Fruit fly (Drosophila melanogaster) whole organism, embryonic: ENCODE results near the gene Ppat-Dpck.

Source experiments
- CG10274 ChIP-seq: fragments of 200-800 bp; sonication (Bioruptor generic); optimal IDR thresholded peaks from 3 replicates; lab custom pipeline; 2017; ENCODE audit warnings: missing biosample characterization, mild to moderate bottlenecking, missing genetic modification characterization
- CG10959 ChIP-seq: fragments of 200-800 bp; sonication (Bioruptor generic); IDR thresholded peaks from 2 replicates; pipeline ENCODE4 v1.3.6; 2022; ENCODE audit warnings: missing biosample characterization, missing genetic modification characterization
- CG12744 ChIP-seq: fragments of 200-800 bp; sonication (Bioruptor generic); optimal IDR thresholded peaks from 2 replicates; lab custom pipeline; 2016; ENCODE audit warnings: missing biosample characterization, missing genetic modification characterization
- CG17361 ChIP-seq: fragments of 200-800 bp; sonication (Bioruptor generic); IDR thresholded peaks from 3 replicates; pipeline ENCODE4 v1.3.6; 2022; ENCODE audit warnings: missing biosample characterization, missing genetic modification characterization
- CG1792 ChIP-seq: fragments of 200-800 bp; sonication (Bioruptor generic); optimal IDR thresholded peaks from 2 replicates; lab custom pipeline; 2016; ENCODE audit warnings: missing biosample characterization, missing genetic modification characterization
- CG2202 ChIP-seq: fragments of 200-800 bp; sonication (Bioruptor generic); optimal IDR thresholded peaks from 2 replicates; lab custom pipeline; 2018; ENCODE audit warnings: missing biosample characterization, mild to moderate bottlenecking, missing genetic modification characterization
- CG30020 ChIP-seq: fragments of 200-800 bp; optimal IDR thresholded peaks from 2 replicates; lab custom pipeline; 2019; ENCODE audit warnings: missing biosample characterization, mild to moderate bottlenecking, missing genetic modification characterization, moderate library complexity
- CG30431 ChIP-seq: fragments of 200-800 bp; sonication (Bioruptor generic); optimal IDR thresholded peaks from 2 replicates; lab custom pipeline; 2017; ENCODE audit warnings: missing biosample characterization, missing genetic modification characterization
- CG32767 ChIP-seq: fragments of 200-800 bp; sonication (Bioruptor generic); IDR thresholded peaks from 2 replicates; pipeline ENCODE4 v1.3.6; 2022; ENCODE audit warnings: missing biosample characterization, missing genetic modification characterization
- CG42726 ChIP-seq: fragments of 200-800 bp; sonication (Bioruptor generic); IDR thresholded peaks from 2 replicates; pipeline ENCODE4 v1.3.6; 2022; ENCODE audit warnings: missing biosample characterization, missing genetic modification characterization; ENCODE audit not compliant: partially characterized antibody
- CG4424 ChIP-seq: fragments of 200-800 bp; sonication (Bioruptor generic); optimal IDR thresholded peaks from 3 replicates; lab custom pipeline; 2016; ENCODE audit warnings: missing biosample characterization, missing genetic modification characterization
- CG4854 ChIP-seq: fragments of 200-800 bp; sonication (Bioruptor generic); optimal IDR thresholded peaks from 2 replicates; lab custom pipeline; 2016; ENCODE audit warnings: missing biosample characterization, missing genetic modification characterization, inconsistent platforms
- CG6175 ChIP-seq: fragments of 200-800 bp; sonication (Bioruptor generic); IDR thresholded peaks from 3 replicates; pipeline ENCODE4 v1.3.6; 2022; ENCODE audit warnings: missing biosample characterization, missing genetic modification characterization
- CG6654 ChIP-seq: fragments of 200-800 bp; sonication (Bioruptor generic); optimal IDR thresholded peaks from 2 replicates; lab custom pipeline; 2017; ENCODE audit warnings: missing biosample characterization, mild to moderate bottlenecking, missing genetic modification characterization
- CG6689 ChIP-seq: fragments of 200-800 bp; sonication (Bioruptor generic); IDR thresholded peaks from 2 replicates; pipeline ENCODE4 v1.3.6; 2022; ENCODE audit warnings: missing biosample characterization, missing genetic modification characterization
- CG6813 ChIP-seq: fragments of 200-800 bp; sonication (Bioruptor generic); optimal IDR thresholded peaks from 2 replicates; lab custom pipeline; 2017; ENCODE audit warnings: missing biosample characterization, missing genetic modification characterization, mild to moderate bottlenecking, moderate library complexity, missing genetic modification reagents
- CG7357 ChIP-seq: fragments of 200-800 bp; sonication (Bioruptor generic); IDR thresholded peaks from 3 replicates; pipeline ENCODE4 v1.3.6; 2022; ENCODE audit warnings: missing biosample characterization, missing genetic modification characterization
- CG7556 ChIP-seq: fragments of 200-800 bp; sonication (Bioruptor generic); optimal IDR thresholded peaks from 2 replicates; lab custom pipeline; 2017; ENCODE audit warnings: missing biosample characterization, mild to moderate bottlenecking, missing genetic modification characterization
- CG8281 ChIP-seq: fragments of 200-800 bp; sonication (Bioruptor generic); optimal IDR thresholded peaks from 2 replicates; lab custom pipeline; 2018; ENCODE audit warnings: missing biosample characterization, mild to moderate bottlenecking, missing genetic modification characterization, moderate library complexity
- Chrac-16 ChIP-seq: fragments of 200-800 bp; sonication (Bioruptor generic); optimal IDR thresholded peaks from 3 replicates; lab custom pipeline; 2016; ENCODE audit warnings: missing biosample characterization, missing genetic modification characterization
- CkIIα-i1 ChIP-seq: fragments of 200-800 bp; sonication (Bioruptor generic); IDR thresholded peaks from 2 replicates; pipeline ENCODE4 v1.3.6; 2022; ENCODE audit warnings: missing biosample characterization, missing genetic modification characterization
- Drgx ChIP-seq: fragments of 200-800 bp; sonication (Bioruptor generic); IDR thresholded peaks from 2 replicates; pipeline ENCODE4 v1.3.6; 2022; ENCODE audit warnings: missing biosample characterization, missing genetic modification characterization
- HHEX ChIP-seq: fragments of 200-800 bp; sonication (Bioruptor generic); optimal IDR thresholded peaks from 3 replicates; lab custom pipeline; 2017; ENCODE audit warnings: missing biosample characterization, mild to moderate bottlenecking, missing genetic modification characterization, missing genetic modification reagents
- HmgD ChIP-seq: fragments of 200-800 bp; sonication (Bioruptor generic); optimal IDR thresholded peaks from 3 replicates; lab custom pipeline; 2016; ENCODE audit warnings: missing biosample characterization, missing genetic modification characterization
- Hmr ChIP-seq: fragments of 200-800 bp; sonication (Bioruptor generic); optimal IDR thresholded peaks from 3 replicates; lab custom pipeline; 2017; ENCODE audit warnings: mild to moderate bottlenecking, missing biosample characterization, missing genetic modification reagents, missing genetic modification characterization
- Lim3 ChIP-seq: fragments of 200-800 bp; sonication (Bioruptor generic); IDR thresholded peaks from 2 replicates; pipeline ENCODE4 v1.3.6; 2022; ENCODE audit warnings: missing biosample characterization, missing genetic modification characterization
- Mes4 ChIP-seq: fragments of 200-800 bp; sonication (Bioruptor generic); optimal IDR thresholded peaks from 2 replicates; lab custom pipeline; 2016; ENCODE audit warnings: missing biosample characterization, missing genetic modification characterization
- NK7.1 ChIP-seq: fragments of 200-800 bp; sonication (Bioruptor generic); optimal IDR thresholded peaks from 3 replicates; lab custom pipeline; 2016; ENCODE audit warnings: missing biosample characterization, missing genetic modification characterization
- Opbp ChIP-seq: fragments of 200-800 bp; sonication (Bioruptor generic); IDR thresholded peaks from 3 replicates; pipeline ENCODE4 v1.3.6; 2022; ENCODE audit warnings: missing biosample characterization, missing genetic modification characterization; ENCODE audit not compliant: partially characterized antibody
- PHDP ChIP-seq: fragments of 200-800 bp; sonication (Bioruptor generic); optimal IDR thresholded peaks from 3 replicates; lab custom pipeline; 2018; ENCODE audit warnings: missing biosample characterization, mild to moderate bottlenecking, missing genetic modification characterization, moderate library complexity
- Stat92E ChIP-seq, 3 experiments: fragments of >200 bp in 2 of 3; fragments of 200-800 bp in 1 of 3; sonication (Bioruptor generic) in 1 of 3; optimal IDR thresholded peaks; 2 replicates each; lab custom pipeline; 2017 to 2019; ENCODE audit warnings: missing biosample characterization in 3 of 3, missing genetic modification characterization in 3 of 3, mild to moderate bottlenecking in 1 of 3, moderate library complexity in 1 of 3
- Trl ChIP-seq, 3 experiments: fragments of >200 bp in 2 of 3; fragments of 200-800 bp in 1 of 3; sonication (Bioruptor generic) in 1 of 3; optimal IDR thresholded peaks; 2 replicates in 1 of 3; 3 replicates in 2 of 3; lab custom pipeline; 2016 to 2017; ENCODE audit warnings: missing biosample characterization in 1 of 3, missing genetic modification characterization in 1 of 3
- abd-A ChIP-seq: fragments of 200-800 bp; sonication (Bioruptor generic); optimal IDR thresholded peaks from 3 replicates; lab custom pipeline; 2019; ENCODE audit warnings: missing biosample characterization, mild to moderate bottlenecking, missing genetic modification characterization, moderate library complexity
- amos ChIP-seq: fragments of 200-800 bp; sonication (Bioruptor generic); IDR thresholded peaks from 2 replicates; pipeline ENCODE4 v1.3.6; 2022; ENCODE audit warnings: missing biosample characterization, missing genetic modification characterization; ENCODE audit not compliant: partially characterized antibody
- croc ChIP-seq: fragments of 200-800 bp; sonication (Bioruptor generic); conservative IDR thresholded peaks from 3 replicates; pipeline ENCODE4 v1.3.6; 2022; ENCODE audit warnings: missing biosample characterization, missing genetic modification characterization
- dati ChIP-seq: fragments of 200-800 bp; sonication (Bioruptor generic); IDR thresholded peaks from 2 replicates; pipeline ENCODE4 v1.3.6; 2022; ENCODE audit warnings: missing biosample characterization, missing genetic modification characterization
- dysf ChIP-seq: fragments of 200-800 bp; sonication (Bioruptor generic); IDR thresholded peaks from 3 replicates; pipeline ENCODE4 v1.3.6; 2022; ENCODE audit warnings: missing biosample characterization, missing genetic modification characterization
- gem ChIP-seq: fragments of 200-800 bp; sonication (Bioruptor generic); optimal IDR thresholded peaks from 2 replicates; lab custom pipeline; 2019; ENCODE audit warnings: missing biosample characterization, mild to moderate bottlenecking, missing genetic modification characterization, moderate library complexity
- gfzf ChIP-seq: fragments of 200-800 bp; sonication (Bioruptor generic); optimal IDR thresholded peaks from 2 replicates; lab custom pipeline; 2016; ENCODE audit warnings: missing biosample characterization, mild to moderate bottlenecking, missing genetic modification characterization, moderate library complexity
- grau ChIP-seq: fragments of 200-800 bp; optimal IDR thresholded peaks from 3 replicates; lab custom pipeline; 2019; ENCODE audit warnings: missing biosample characterization, mild to moderate bottlenecking, missing genetic modification characterization, moderate library complexity
- lola ChIP-seq, 3 experiments: fragments of >200 bp in 2 of 3; fragments of 200-800 bp in 1 of 3; sonication (Bioruptor generic) in 1 of 3; optimal IDR thresholded peaks; 2 replicates each; lab custom pipeline; 2017 to 2019; ENCODE audit warnings: missing biosample characterization in 3 of 3, missing genetic modification characterization in 3 of 3, mild to moderate bottlenecking in 1 of 3, moderate library complexity in 1 of 3
- odd ChIP-seq: fragments of 200-800 bp; sonication (Bioruptor generic); optimal IDR thresholded peaks from 2 replicates; lab custom pipeline; 2017; ENCODE audit warnings: missing biosample characterization, mild to moderate bottlenecking, missing genetic modification characterization
- pros ChIP-seq: fragments of 200-800 bp; sonication (Bioruptor generic); optimal IDR thresholded peaks from 3 replicates; lab custom pipeline; 2019; ENCODE audit warnings: missing biosample characterization, mild to moderate bottlenecking, missing genetic modification characterization, moderate library complexity
- scrt ChIP-seq: fragments of 200-800 bp; sonication (Bioruptor generic); optimal IDR thresholded peaks from 2 replicates; lab custom pipeline; 2018; ENCODE audit warnings: missing biosample characterization, mild to moderate bottlenecking, missing genetic modification characterization, moderate library complexity
- sens-2 ChIP-seq: fragments of 200-800 bp; sonication (Bioruptor generic); IDR thresholded peaks from 2 replicates; pipeline ENCODE4 v1.3.6; 2022; ENCODE audit warnings: missing biosample characterization, missing genetic modification characterization
- seq ChIP-seq: fragments of 200-800 bp; sonication (Bioruptor generic); IDR thresholded peaks from 2 replicates; pipeline ENCODE4 v1.3.6; 2022; ENCODE audit warnings: missing biosample characterization, missing genetic modification characterization
- trh ChIP-seq: fragments of 200-800 bp; sonication (Bioruptor generic); optimal IDR thresholded peaks from 2 replicates; lab custom pipeline; 2016; ENCODE audit warnings: missing biosample characterization, missing genetic modification characterization
- yki ChIP-seq: fragments of >200 bp; optimal IDR thresholded peaks from 3 replicates; lab custom pipeline; 2018

The Ppat-Dpck gene

dm6 chr3L:5751740-5752579 lies 16.6 kb downstream of the Ppat-Dpck start, which contains the start of gene DnaJ-1 (continued):
- TF ChIP-seq CG30431 (GFP tag; lab: Kevin White, UChicago), result no peak
- TF ChIP-seq sens-2 (GFP tag; lab: Robert Waterston, UW), result no peak
- TF ChIP-seq HmgD (GFP tag; lab: Kevin White, UChicago), result no peak
- TF ChIP-seq yki, result no peak
- no peak for TF ChIP-seq seq (GFP tag; lab: Robert Waterston, UW)
- TF ChIP-seq CG6689 (GFP tag; lab: Robert Waterston, UW), result peak; percentile 58
- TF ChIP-seq gem, result no peak
- TF ChIP-seq CG10959, result no peak
- 0 out of 2 replicates have a peak, but pooled peaks have one; percentile 16 for TF ChIP-seq CG32767 (GFP tag; lab: Robert Waterston, UW)
- TF ChIP-seq CG7357 (GFP tag; lab: Robert Waterston, UW), result peak; percentile 90
- no peak for TF ChIP-seq lola (GFP tag; optimal IDR thresholded peaks at IDR 0.05; lab: Kevin White, UChicago)
- TF ChIP-seq CkIIα-i1 (GFP tag; lab: Robert Waterston, UW), result no peak
- peak; percentile 98 for TF ChIP-seq amos (GFP tag; lab: Robert Waterston, UW)
- TF ChIP-seq Drgx, result no peak
- TF ChIP-seq CG6175 (GFP tag; lab: Robert Waterston, UW), result no peak
- no peak for TF ChIP-seq croc (GFP tag; lab: Robert Waterston, UW)
- TF ChIP-seq trh, result no peak
- TF ChIP-seq abd-A (tag; lab: Kevin White, UChicago), result peak; percentile 51
- TF ChIP-seq CG7556, result peak; percentile 35
- TF ChIP-seq CG4854, result no peak
- peak; percentile 53 for TF ChIP-seq gfzf (GFP tag; lab: Kevin White, UChicago)
- peak; percentile 54 for TF ChIP-seq odd (GFP tag; lab: Kevin White, UChicago)
- peak; percentile 96 for TF ChIP-seq Opbp (GFP tag; lab: Robert Waterston, UW)
- TF ChIP-seq PHDP, result peak; percentile 31
- TF ChIP-seq CG2202 (tag; lab: Kevin White, UChicago), result no peak
- TF ChIP-seq CG6654 (GFP tag; lab: Kevin White, UChicago), result no peak
- TF ChIP-seq scrt (GFP tag; lab: Kevin White, UChicago), result peak; percentile 68
- peak in 1 of 3 experiments; percentile 77 for TF ChIP-seq Stat92E (GFP tag; optimal IDR thresholded peaks at IDR 0.05; lab: Kevin White, UChicago)
- peak; percentile 61 for TF ChIP-seq Hmr (GFP tag; lab: Kevin White, UChicago)
- TF ChIP-seq CG1792 (GFP tag; lab: Kevin White, UChicago), result no peak
- no peak for TF ChIP-seq CG6813 (GFP tag; lab: Kevin White, UChicago)
- no peak for TF ChIP-seq CG30020 (tag; lab: Kevin White, UChicago)
- TF ChIP-seq CG8281 (tag; lab: Kevin White, UChicago), result no peak
- peak in 1 of 2 experiments; percentile 17 for TF ChIP-seq Trl (optimal IDR thresholded peaks at IDR 0.05; lab: Kevin White, UChicago)
- TF ChIP-seq Trl (GFP tag; optimal IDR thresholded peaks at IDR 0.05; lab: Kevin White, UChicago), result no peak
- peak; percentile 22 for TF ChIP-seq Mes4 (GFP tag; lab: Kevin White, UChicago)
- TF ChIP-seq CG42726 (GFP tag; lab: Robert Waterston, UW), result peak; percentile 95
- TF ChIP-seq dysf (GFP tag; lab: Robert Waterston, UW), result no peak
- TF ChIP-seq CG17361, result peak; percentile 42; the same call in 1 of the 3 replicates
- TF ChIP-seq dati (GFP tag; lab: Robert Waterston, UW), result no peak
- no peak for TF ChIP-seq NK7.1 (GFP tag; lab: Kevin White, UChicago)
- peak; percentile 15 for TF ChIP-seq grau (tag; lab: Kevin White, UChicago)
- no peak for TF ChIP-seq CG4424 (GFP tag; lab: Kevin White, UChicago)
- peak; percentile 0 for TF ChIP-seq pros
- TF ChIP-seq HHEX, result peak; percentile 33
- no peak for TF ChIP-seq Lim3 (GFP tag; lab: Robert Waterston, UW)
- no peak for TF ChIP-seq CG10274 (GFP tag; lab: Kevin White, UChicago)
- TF ChIP-seq Chrac-16 (GFP tag; lab: Kevin White, UChicago), result no peak
- TF ChIP-seq CG12744 (GFP tag; lab: Kevin White, UChicago), result no peak
